Fruit fly (Drosophila melanogaster) whole organism, embryonic: Measurements from ENCODE around the gene Ir68b.

Experiments used
- Atf3 ChIP-seq: fragments of 200-800 bp; sonication (Bioruptor generic); optimal IDR thresholded peaks from 3 replicates; lab custom pipeline; 2016; ENCODE audit warnings: missing biosample characterization, missing genetic modification characterization
- Bdp1 ChIP-seq: fragments of 200-800 bp; sonication (Bioruptor generic); optimal IDR thresholded peaks from 3 replicates; lab custom pipeline; 2016; ENCODE audit warnings: missing biosample characterization, missing genetic modification characterization
- Bgb ChIP-seq: fragments of 200-800 bp; sonication (Bioruptor generic); IDR thresholded peaks from 2 replicates; pipeline ENCODE4 v1.3.6; 2022; ENCODE audit warnings: missing biosample characterization, missing genetic modification characterization; ENCODE audit not compliant: partially characterized antibody
- Blimp-1 ChIP-seq: fragments of 200-800 bp; sonication (Bioruptor generic); optimal IDR thresholded peaks from 3 replicates; lab custom pipeline; 2018; ENCODE audit warnings: missing biosample characterization, missing genetic modification characterization, mild to moderate bottlenecking, moderate library complexity, missing genetic modification reagents
- BtbVII ChIP-seq: fragments of 200-800 bp; sonication (Bioruptor generic); optimal IDR thresholded peaks from 3 replicates; lab custom pipeline; 2017; ENCODE audit warnings: missing biosample characterization, mild to moderate bottlenecking, missing genetic modification characterization
- CG11723 ChIP-seq: fragments of 200-800 bp; sonication (Bioruptor generic); optimal IDR thresholded peaks from 2 replicates; lab custom pipeline; 2017; ENCODE audit warnings: missing biosample characterization, mild to moderate bottlenecking, missing genetic modification characterization
- CG12744 ChIP-seq: fragments of 200-800 bp; sonication (Bioruptor generic); optimal IDR thresholded peaks from 2 replicates; lab custom pipeline; 2016; ENCODE audit warnings: missing biosample characterization, missing genetic modification characterization
- CG13296 ChIP-seq: fragments of 200-800 bp; sonication (Bioruptor generic); optimal IDR thresholded peaks from 3 replicates; lab custom pipeline; 2018; ENCODE audit warnings: missing biosample characterization, mild to moderate bottlenecking, missing genetic modification characterization
- CG14667 ChIP-seq: fragments of 200-800 bp; sonication (Bioruptor generic); IDR thresholded peaks from 2 replicates; pipeline ENCODE4 v1.3.6; 2022; ENCODE audit warnings: missing biosample characterization, missing genetic modification characterization
- CG1602 ChIP-seq: fragments of 200-800 bp; sonication (Bioruptor generic); optimal IDR thresholded peaks from 3 replicates; lab custom pipeline; 2016; ENCODE audit warnings: missing biosample characterization, missing genetic modification characterization
- CG16863 ChIP-seq: fragments of 200-800 bp; sonication (Bioruptor generic); optimal IDR thresholded peaks from 3 replicates; lab custom pipeline; 2016; ENCODE audit warnings: missing biosample characterization, missing genetic modification characterization
- CG17328 ChIP-seq: fragments of 200-800 bp; sonication (Bioruptor generic); IDR thresholded peaks from 2 replicates; pipeline ENCODE4 v1.3.6; 2022; ENCODE audit warnings: missing biosample characterization, missing genetic modification characterization
- CG17385 ChIP-seq: fragments of 200-800 bp; sonication (Bioruptor generic); optimal IDR thresholded peaks from 3 replicates; lab custom pipeline; 2018; ENCODE audit warnings: missing biosample characterization, mild to moderate bottlenecking, missing genetic modification characterization
- CG18262 ChIP-seq: fragments of 200-800 bp; optimal IDR thresholded peaks from 3 replicates; lab custom pipeline; 2019; ENCODE audit warnings: missing biosample characterization, mild to moderate bottlenecking, missing genetic modification characterization, moderate library complexity
- CG3163 ChIP-seq: fragments of 200-800 bp; sonication (Bioruptor generic); optimal IDR thresholded peaks from 3 replicates; lab custom pipeline; 2016; ENCODE audit warnings: missing biosample characterization, missing genetic modification characterization
- CG32532 ChIP-seq: fragments of 200-800 bp; sonication (Bioruptor generic); IDR thresholded peaks from 2 replicates; pipeline ENCODE4 v1.3.6; 2022; ENCODE audit warnings: missing biosample characterization, missing genetic modification characterization
- CG3281 ChIP-seq: fragments of 200-800 bp; sonication (Bioruptor generic); optimal IDR thresholded peaks from 3 replicates; lab custom pipeline; 2017; ENCODE audit warnings: missing biosample characterization, mild to moderate bottlenecking, missing genetic modification characterization
- CG42726 ChIP-seq: fragments of 200-800 bp; sonication (Bioruptor generic); IDR thresholded peaks from 2 replicates; pipeline ENCODE4 v1.3.6; 2022; ENCODE audit warnings: missing biosample characterization, missing genetic modification characterization; ENCODE audit not compliant: partially characterized antibody
- CG4854 ChIP-seq: fragments of 200-800 bp; sonication (Bioruptor generic); optimal IDR thresholded peaks from 2 replicates; lab custom pipeline; 2016; ENCODE audit warnings: missing biosample characterization, missing genetic modification characterization, inconsistent platforms
- CG7372 ChIP-seq: fragments of 200-800 bp; sonication (Bioruptor generic); IDR thresholded peaks from 2 replicates; pipeline ENCODE4 v1.3.6; 2022; ENCODE audit warnings: missing biosample characterization, missing genetic modification characterization
- CG7839 ChIP-seq: fragments of 200-800 bp; sonication (Bioruptor generic); optimal IDR thresholded peaks from 3 replicates; lab custom pipeline; 2018; ENCODE audit warnings: missing biosample characterization, mild to moderate bottlenecking, missing genetic modification characterization, moderate library complexity
- CG8281 ChIP-seq: fragments of 200-800 bp; sonication (Bioruptor generic); optimal IDR thresholded peaks from 2 replicates; lab custom pipeline; 2018; ENCODE audit warnings: missing biosample characterization, mild to moderate bottlenecking, missing genetic modification characterization, moderate library complexity
- CG8388 ChIP-seq: fragments of 200-800 bp; sonication (Bioruptor generic); optimal IDR thresholded peaks from 2 replicates; lab custom pipeline; 2019; ENCODE audit warnings: missing biosample characterization, mild to moderate bottlenecking, missing genetic modification characterization, moderate library complexity
- CkIIα-i1 ChIP-seq: fragments of 200-800 bp; sonication (Bioruptor generic); IDR thresholded peaks from 2 replicates; pipeline ENCODE4 v1.3.6; 2022; ENCODE audit warnings: missing biosample characterization, missing genetic modification characterization
- Deaf1 ChIP-seq: fragments of 200-800 bp; optimal IDR thresholded peaks from 3 replicates; lab custom pipeline; 2019; ENCODE audit warnings: missing biosample characterization, mild to moderate bottlenecking, missing genetic modification characterization, moderate library complexity
- Dref ChIP-seq: fragments of 200-800 bp; sonication (Bioruptor generic); IDR thresholded peaks from 2 replicates; pipeline ENCODE4 v1.3.6; 2022; ENCODE audit warnings: missing biosample characterization, missing genetic modification characterization
- Gsc ChIP-seq: fragments of 200-800 bp; sonication (Bioruptor generic); IDR thresholded peaks from 2 replicates; pipeline ENCODE4 v1.3.6; 2022; ENCODE audit warnings: missing biosample characterization, missing genetic modification characterization
- Gug ChIP-seq: fragments of 200-800 bp; sonication (Bioruptor generic); IDR thresholded peaks from 4 replicates; pipeline ENCODE4 v1.3.6; 2022; ENCODE audit warnings: missing biosample characterization, missing genetic modification characterization
- H2.0 ChIP-seq: fragments of 200-800 bp; sonication (Bioruptor generic); IDR thresholded peaks from 2 replicates; pipeline ENCODE4 v1.3.6; 2022; ENCODE audit warnings: missing biosample characterization, missing genetic modification characterization
- Hsf ChIP-seq: fragments of 200-800 bp; sonication (Bioruptor generic); optimal IDR thresholded peaks from 3 replicates; lab custom pipeline; 2016; ENCODE audit warnings: missing biosample characterization, missing genetic modification characterization
- NFAT ChIP-seq: fragments of 200-800 bp; sonication (Bioruptor generic); IDR thresholded peaks from 2 replicates; pipeline ENCODE4 v1.3.6; 2022; ENCODE audit warnings: missing biosample characterization, missing genetic modification characterization
- Ptx1 ChIP-seq: fragments of 200-800 bp; sonication (Bioruptor generic); IDR thresholded peaks from 2 replicates; pipeline ENCODE4 v1.3.6; 2022; ENCODE audit warnings: missing biosample characterization, missing genetic modification characterization
- bowl ChIP-seq: fragments of 200-800 bp; sonication (Bioruptor generic); IDR thresholded peaks from 2 replicates; pipeline ENCODE4 v1.3.6; 2022; ENCODE audit warnings: missing biosample characterization, missing genetic modification characterization
- cato ChIP-seq: fragments of 200-800 bp; sonication (Bioruptor generic); optimal IDR thresholded peaks from 2 replicates; lab custom pipeline; 2016; ENCODE audit warnings: missing biosample characterization, missing genetic modification characterization, borderline replicate concordance
- chif ChIP-seq, 2 experiments: fragments of 200-800 bp; sonication (Bioruptor generic); optimal IDR thresholded peaks; 3 replicates each; lab custom pipeline; 2016; ENCODE audit warnings: missing biosample characterization in 2 of 2, missing genetic modification characterization in 2 of 2
- dysf ChIP-seq: fragments of 200-800 bp; sonication (Bioruptor generic); IDR thresholded peaks from 3 replicates; pipeline ENCODE4 v1.3.6; 2022; ENCODE audit warnings: missing biosample characterization, missing genetic modification characterization
- esg ChIP-seq: fragments of 200-800 bp; sonication (Bioruptor generic); conservative IDR thresholded peaks from 2 replicates; pipeline ENCODE4 v1.3.6; 2022; ENCODE audit warnings: missing biosample characterization, missing genetic modification characterization
- ewg ChIP-seq: fragments of 200-800 bp; sonication (Bioruptor generic); optimal IDR thresholded peaks from 3 replicates; lab custom pipeline; 2017; ENCODE audit warnings: mild to moderate bottlenecking, missing biosample characterization, missing genetic modification reagents, missing genetic modification characterization
- gem ChIP-seq: fragments of 200-800 bp; sonication (Bioruptor generic); optimal IDR thresholded peaks from 2 replicates; lab custom pipeline; 2019; ENCODE audit warnings: missing biosample characterization, mild to moderate bottlenecking, missing genetic modification characterization, moderate library complexity
- hkb ChIP-seq, 2 experiments: fragments of 200-800 bp in 1 of 2; fragments of >200 bp in 1 of 2; sonication (Bioruptor generic) in 1 of 2; IDR thresholded peaks in 1 of 2; optimal IDR thresholded peaks in 1 of 2; 2 replicates each; pipeline versions ENCODE4 v1.3.6 to Lab custom; 2017 to 2022; ENCODE audit warnings: missing biosample characterization in 1 of 2, missing genetic modification characterization in 1 of 2
- kay ChIP-seq: fragments of 200-800 bp; sonication (Bioruptor generic); optimal IDR thresholded peaks from 2 replicates; lab custom pipeline; 2016; ENCODE audit warnings: missing biosample characterization, missing genetic modification characterization
- klu ChIP-seq: fragments of 200-800 bp; sonication (Bioruptor generic); IDR thresholded peaks from 2 replicates; pipeline ENCODE4 v1.3.6; 2022; ENCODE audit warnings: missing biosample characterization, missing genetic modification characterization
- maf-S ChIP-seq: fragments of 200-800 bp; sonication (Bioruptor generic); optimal IDR thresholded peaks from 2 replicates; lab custom pipeline; 2016; ENCODE audit warnings: missing biosample characterization, missing genetic modification characterization
- pan ChIP-seq, 4 experiments: fragments of >200 bp in 3 of 4; fragments of 200-800 bp in 1 of 4; sonication (Bioruptor generic) in 1 of 4; optimal IDR thresholded peaks in 3 of 4; IDR thresholded peaks in 1 of 4; 2 replicates each; pipeline versions ENCODE4 v1.3.6 to Lab custom; 2017 to 2022; ENCODE audit warnings: missing biosample characterization in 2 of 4, missing genetic modification characterization in 2 of 4, mixed read lengths in 1 of 4
- pnt ChIP-seq: fragments of 200-800 bp; sonication (Bioruptor generic); optimal IDR thresholded peaks from 3 replicates; lab custom pipeline; 2016; ENCODE audit warnings: missing biosample characterization, missing genetic modification characterization
- rib ChIP-seq: fragments of 200-800 bp; sonication (Bioruptor generic); IDR thresholded peaks from 2 replicates; pipeline ENCODE4 v1.3.6; 2022; ENCODE audit warnings: missing biosample characterization, missing genetic modification characterization
- slbo ChIP-seq: fragments of 200-800 bp; sonication (Bioruptor generic); IDR thresholded peaks from 2 replicates; pipeline ENCODE4 v1.3.6; 2022; ENCODE audit warnings: missing biosample characterization, missing genetic modification characterization
- sob ChIP-seq: fragments of 200-800 bp; sonication (Bioruptor generic); IDR thresholded peaks from 2 replicates; pipeline ENCODE4 v1.3.6; 2022; ENCODE audit warnings: missing biosample characterization, missing genetic modification characterization
- ssp ChIP-seq: fragments of 200-800 bp; sonication (Bioruptor generic); IDR thresholded peaks from 2 replicates; pipeline ENCODE4 v1.3.6; 2022; ENCODE audit warnings: missing biosample characterization, missing genetic modification characterization
- zfh1 ChIP-seq: fragments of 200-800 bp; sonication (Bioruptor generic); IDR thresholded peaks from 3 replicates; pipeline ENCODE4 v1.3.6; 2022; ENCODE audit warnings: missing biosample characterization, missing genetic modification characterization
- zfh2 ChIP-seq: fragments of 200-800 bp; sonication (Bioruptor generic); optimal IDR thresholded peaks from 2 replicates; lab custom pipeline; 2016; ENCODE audit warnings: missing biosample characterization, missing genetic modification characterization

Gene Ir68b

dm6 chr3L:12163693-12164092 is 36.5 kb upstream of the Ir68b start, which contains the start of gene CG9760 (continued):
- TF ChIP-seq CG8388 (GFP tag; lab: Kevin White, UChicago) = peak; percentile 34
- no peak for TF ChIP-seq zfh2
- no peak for TF ChIP-seq bowl (GFP tag; lab: Robert Waterston, UW)
- TF ChIP-seq Dref (GFP tag; lab: Robert Waterston, UW) = no peak
- no peak for TF ChIP-seq Gsc
- peak; percentile 2 for TF ChIP-seq pnt (GFP tag; lab: Kevin White, UChicago)
- TF ChIP-seq Ptx1 (GFP tag; lab: Robert Waterston, UW) = no peak
- peak; percentile 5 for TF ChIP-seq CG17385 (GFP tag; lab: Kevin White, UChicago)
- TF ChIP-seq Hsf (GFP tag; lab: Kevin White, UChicago) = peak; percentile 1
- no peak for TF ChIP-seq CG3281 (GFP tag; lab: Kevin White, UChicago)
- TF ChIP-seq kay (GFP tag; lab: Kevin White, UChicago) = no peak
- TF ChIP-seq hkb (optimal IDR thresholded peaks at IDR 0.05; lab: Kevin White, UChicago) = no peak
- peak; percentile 65; the same call in 1 of the 2 replicates for TF ChIP-seq hkb (GFP tag; IDR thresholded peaks at IDR 0.05; lab: Robert Waterston, UW)
- 0 out of 3 replicates have a peak, but pooled peaks have one; percentile 37 for TF ChIP-seq zfh1 (GFP tag; lab: Robert Waterston, UW)
- TF ChIP-seq NFAT = 0 out of 2 replicates have a peak, but pooled peaks have one; percentile 12
- no peak for TF ChIP-seq CkIIα-i1
- no peak for TF ChIP-seq CG13296 (GFP tag; lab: Kevin White, UChicago)
- TF ChIP-seq cato = no peak
- no peak for TF ChIP-seq CG11723
- TF ChIP-seq CG12744 (GFP tag; lab: Kevin White, UChicago) = no peak
- TF ChIP-seq pan (optimal IDR thresholded peaks at IDR 0.05; lab: Kevin White, UChicago) = no peak
- TF ChIP-seq pan (GFP tag; optimal IDR thresholded peaks at IDR 0.05 in 1 of 2, IDR thresholded peaks at IDR 0.05 in 1 of 2) = peak in 1 of 2 experiments; percentile 52
- no peak for TF ChIP-seq CG7839
- TF ChIP-seq CG32532 (GFP tag; lab: Robert Waterston, UW) = peak; percentile 42; the same call in 1 of the 2 replicates
- no peak for TF ChIP-seq BtbVII (GFP tag; lab: Kevin White, UChicago)
- TF ChIP-seq ewg = peak; percentile 56
- TF ChIP-seq H2.0 (GFP tag; lab: Robert Waterston, UW) = 0 out of 2 replicates have a peak, but pooled peaks have one; percentile 5
- no peak for TF ChIP-seq Bdp1
- no peak for TF ChIP-seq Gug
- TF ChIP-seq CG16863 = no peak
- TF ChIP-seq CG7372 (GFP tag; lab: Robert Waterston, UW) = peak; percentile 66; the same call in 1 of the 2 replicates
- TF ChIP-seq Blimp-1 (GFP tag; lab: Kevin White, UChicago) = no peak
- TF ChIP-seq dysf (GFP tag; lab: Robert Waterston, UW) = peak; percentile 56; the same call in 2 of the 3 replicates
- no peak for TF ChIP-seq CG18262
- no peak for TF ChIP-seq CG4854 (GFP tag; lab: Kevin White, UChicago)
- TF ChIP-seq rib (GFP tag; lab: Robert Waterston, UW) = no peak
- no peak for TF ChIP-seq CG3163 (GFP tag; lab: Kevin White, UChicago)
- no peak for TF ChIP-seq CG1602 (GFP tag; lab: Kevin White, UChicago)
- no peak for TF ChIP-seq Atf3 (GFP tag; lab: Kevin White, UChicago)
- TF ChIP-seq ssp (GFP tag; lab: Robert Waterston, UW) = 0 out of 2 replicates have a peak, but pooled peaks have one; percentile 11
- TF ChIP-seq Bgb = no peak
- peak; percentile 25; the same call in 1 of the 2 replicates for TF ChIP-seq slbo (GFP tag; lab: Robert Waterston, UW)
- no peak for TF ChIP-seq maf-S (GFP tag; lab: Kevin White, UChicago)
- no peak for TF ChIP-seq CG8281
- peak; percentile 49 for TF ChIP-seq Deaf1
- no peak for TF ChIP-seq klu (GFP tag; lab: Robert Waterston, UW)
- TF ChIP-seq chif (GFP tag; optimal IDR thresholded peaks at IDR 0.05; lab: Kevin White, UChicago) = no peak
- no peak for TF ChIP-seq CG42726 (GFP tag; lab: Robert Waterston, UW)
- TF ChIP-seq CG14667 (GFP tag; lab: Robert Waterston, UW) = no peak
- TF ChIP-seq sob = no peak
- peak; percentile 55 for TF ChIP-seq CG17328 (GFP tag; lab: Robert Waterston, UW)
- peak; percentile 21 for TF ChIP-seq gem
- TF ChIP-seq esg = no peak
